Worm (Caenorhabditis elegans): ENCODE data around the gene sre-35.

- TF ChIP-seq nhr-76 (tag; optimal IDR thresholded peaks at IDR 0.05) (no peak), saeg-2 (GFP tag; IDR thresholded peaks at IDR 0.05) (no peak), ces-1 (GFP tag; optimal IDR thresholded peaks at IDR 0.05) (no peak), snpc-1.2 (GFP tag; IDR thresholded peaks at IDR 0.05) (no peak), daf-12 (tag; optimal IDR thresholded peaks at IDR 0.05) (no peak), Y5F2A.4 (GFP tag; optimal IDR thresholded peaks at IDR 0.05) (no peak), unc-62 (GFP tag; optimal IDR thresholded peaks at IDR 0.05 in 1 of 2) (no peak), unc-62 (tag; optimal IDR thresholded peaks at IDR 0.05) (no peak), skn-1 (tag; optimal IDR thresholded peaks at IDR 0.05) (no peak), ztf-11 (tag; optimal IDR thresholded peaks at IDR 0.05) (no peak), lin-39 (tag; optimal IDR thresholded peaks at IDR 0.05) (no peak)
These were observed 26.9 kb downstream of the sre-35 start, which contains the start of gene daf-22 for ce11 chrII:12425644-12426222.

Data from whole organism, L4 larva.